Fruit fly (Drosophila melanogaster) whole organism, wandering third instar larva: ENCODE data around the gene hoip.

Experiments used
- Abd-B ChIP-seq: fragments of >200 bp; optimal IDR thresholded peaks from 2 replicates; lab custom pipeline; 2017; ENCODE audit warnings: missing biosample characterization, missing genetic modification characterization
- CG32264 ChIP-seq: fragments of 200-800 bp; sonication (Bioruptor generic); optimal IDR thresholded peaks from 2 replicates; lab custom pipeline; 2016; ENCODE audit warnings: missing biosample characterization, missing genetic modification characterization
- CG9705 ChIP-seq: fragments of 200-800 bp; sonication (Bioruptor generic); optimal IDR thresholded peaks from 2 replicates; lab custom pipeline; 2018; ENCODE audit warnings: missing biosample characterization, mild to moderate bottlenecking, missing genetic modification characterization
- Dfd ChIP-seq: fragments of >200 bp; optimal IDR thresholded peaks from 2 replicates; lab custom pipeline; 2017; ENCODE audit warnings: missing biosample characterization, missing genetic modification characterization
- Dif ChIP-seq: fragments of 200-275, 200-300 bp; sonication (Bioruptor generic); optimal IDR thresholded peaks from 2 replicates; lab custom pipeline; 2018; ENCODE audit warnings: missing biosample characterization, missing genetic modification characterization; ENCODE audit not compliant: partially characterized antibody
- GATAd ChIP-seq: sonication (Bioruptor generic); optimal IDR thresholded peaks from 2 replicates; lab custom pipeline; 2016; ENCODE audit warnings: missing biosample characterization, missing genetic modification characterization
- HLH106 ChIP-seq: fragments of 200-800 bp; optimal IDR thresholded peaks from 3 replicates; lab custom pipeline; 2019; ENCODE audit warnings: missing biosample characterization, mild to moderate bottlenecking, missing genetic modification characterization, moderate library complexity
- Hr78 ChIP-seq: fragments of >200 bp; optimal IDR thresholded peaks from 2 replicates; lab custom pipeline; 2017; ENCODE audit warnings: missing biosample characterization, missing genetic modification characterization
- Hr83 ChIP-seq: fragments of 200-300 bp; sonication (Bioruptor generic); optimal IDR thresholded peaks from 2 replicates; lab custom pipeline; 2016; ENCODE audit warnings: missing biosample characterization, mild to moderate bottlenecking, missing genetic modification characterization, moderate library complexity; ENCODE audit not compliant: poor library complexity, severe bottlenecking
- Jra ChIP-seq: sonication (Bioruptor generic); optimal IDR thresholded peaks from 2 replicates; lab custom pipeline; 2016; ENCODE audit warnings: missing biosample characterization, missing genetic modification characterization
- Mio ChIP-seq: sonication (Bioruptor generic); optimal IDR thresholded peaks from 2 replicates; lab custom pipeline; 2016; ENCODE audit warnings: missing biosample characterization, missing genetic modification characterization
- OdsH ChIP-seq: fragments of 200-800 bp; sonication (Bioruptor generic); optimal IDR thresholded peaks from 2 replicates; lab custom pipeline; 2016; ENCODE audit warnings: missing biosample characterization, mild to moderate bottlenecking, missing genetic modification characterization
- Rel ChIP-seq, 2 experiments: fragments of 200-800 bp; sonication (Bioruptor generic) in 1 of 2; optimal IDR thresholded peaks; 2 replicates in 1 of 2; 3 replicates in 1 of 2; lab custom pipeline; 2016 to 2019; ENCODE audit warnings: mild to moderate bottlenecking in 2 of 2, missing biosample characterization in 2 of 2, missing genetic modification characterization in 2 of 2, moderate library complexity in 1 of 2
- Sp1 ChIP-seq: fragments of 200-800 bp; sonication (Bioruptor generic); optimal IDR thresholded peaks from 3 replicates; lab custom pipeline; 2019; ENCODE audit warnings: missing biosample characterization, mild to moderate bottlenecking, missing genetic modification characterization, moderate library complexity
- Vsx2 ChIP-seq: fragments of 200-300, 225-300 bp; sonication (Bioruptor generic); optimal IDR thresholded peaks from 2 replicates; lab custom pipeline; 2018; ENCODE audit warnings: missing biosample characterization, missing genetic modification characterization; ENCODE audit not compliant: partially characterized antibody
- dl ChIP-seq, 2 experiments: fragments of 175-275, 200-275 bp in 1 of 2; fragments of 200-275 bp in 1 of 2; sonication (Bioruptor generic); optimal IDR thresholded peaks; lab custom pipeline; 2018; ENCODE audit warnings: mild to moderate bottlenecking in 2 of 2, missing biosample characterization in 2 of 2, missing genetic modification characterization in 2 of 2, moderate library complexity in 2 of 2; ENCODE audit not compliant: partially characterized antibody in 2 of 2, insufficient read depth in 1 of 2
- foxo ChIP-seq, 2 experiments: fragments of 200-800 bp; sonication (Bioruptor generic); optimal IDR thresholded peaks; 2 replicates in 1 of 2; 3 replicates in 1 of 2; lab custom pipeline; 2016 to 2017; ENCODE audit warnings: missing biosample characterization in 2 of 2, missing genetic modification characterization in 2 of 2
- h ChIP-seq: fragments of 200-800 bp; sonication (Bioruptor generic); optimal IDR thresholded peaks from 3 replicates; lab custom pipeline; 2016; ENCODE audit warnings: missing biosample characterization, mild to moderate bottlenecking, missing genetic modification characterization
- jim ChIP-seq: fragments of 175-275, 200-325 bp; sonication (Bioruptor generic); optimal IDR thresholded peaks from 2 replicates; lab custom pipeline; 2016; ENCODE audit warnings: missing biosample characterization, mild to moderate bottlenecking, missing genetic modification characterization
- pan ChIP-seq: fragments of >200 bp; optimal IDR thresholded peaks from 2 replicates; lab custom pipeline; 2017
- psq ChIP-seq: fragments of 200-800 bp; sonication (Bioruptor generic); optimal IDR thresholded peaks from 3 replicates; lab custom pipeline; 2017; ENCODE audit warnings: missing biosample characterization, mild to moderate bottlenecking, missing genetic modification characterization, moderate library complexity
- rgr ChIP-seq: fragments of 200-800 bp; sonication (Bioruptor generic); optimal IDR thresholded peaks from 3 replicates; lab custom pipeline; 2016; ENCODE audit warnings: missing biosample characterization, mild to moderate bottlenecking, missing genetic modification characterization
- sage ChIP-seq: fragments of 200-800 bp; sonication (Bioruptor generic); optimal IDR thresholded peaks from 2 replicates; lab custom pipeline; 2016; ENCODE audit warnings: missing biosample characterization, mild to moderate bottlenecking, missing genetic modification characterization
- sv ChIP-seq: fragments of 200-800 bp; sonication (Bioruptor generic); optimal IDR thresholded peaks from 3 replicates; lab custom pipeline; 2016; ENCODE audit warnings: missing biosample characterization, missing genetic modification characterization
- usp ChIP-seq: fragments of >200 bp; optimal IDR thresholded peaks from 2 replicates; lab custom pipeline; 2017; ENCODE audit warnings: missing biosample characterization, missing genetic modification characterization
- woc ChIP-seq: sonication (Bioruptor generic); optimal IDR thresholded peaks from 2 replicates; lab custom pipeline; 2016; ENCODE audit warnings: missing biosample characterization, mild to moderate bottlenecking, missing genetic modification characterization

Gene hoip

dm6 chr2L:9737803-9738202, 38.2 kb downstream of the hoip start:
- TF ChIP-seq h (GFP tag; lab: Kevin White, UChicago) = peak; percentile 14
- peak; percentile 17 for TF ChIP-seq rgr
- no peak for TF ChIP-seq sage (GFP tag; lab: Kevin White, UChicago)
- no peak for TF ChIP-seq Dif (GFP tag; lab: Kevin White, UChicago)
- peak; percentile 12 for TF ChIP-seq HLH106 (tag; lab: Kevin White, UChicago)
- no peak for TF ChIP-seq Abd-B (GFP tag; lab: Kevin White, UChicago)
- TF ChIP-seq Vsx2 (GFP tag; lab: Kevin White, UChicago) = no peak
- no peak for TF ChIP-seq usp (GFP tag; lab: Kevin White, UChicago)
- peak in 1 of 2 experiments; percentile 20 for TF ChIP-seq foxo (GFP tag; optimal IDR thresholded peaks at IDR 0.05; lab: Kevin White, UChicago)

DNA sequence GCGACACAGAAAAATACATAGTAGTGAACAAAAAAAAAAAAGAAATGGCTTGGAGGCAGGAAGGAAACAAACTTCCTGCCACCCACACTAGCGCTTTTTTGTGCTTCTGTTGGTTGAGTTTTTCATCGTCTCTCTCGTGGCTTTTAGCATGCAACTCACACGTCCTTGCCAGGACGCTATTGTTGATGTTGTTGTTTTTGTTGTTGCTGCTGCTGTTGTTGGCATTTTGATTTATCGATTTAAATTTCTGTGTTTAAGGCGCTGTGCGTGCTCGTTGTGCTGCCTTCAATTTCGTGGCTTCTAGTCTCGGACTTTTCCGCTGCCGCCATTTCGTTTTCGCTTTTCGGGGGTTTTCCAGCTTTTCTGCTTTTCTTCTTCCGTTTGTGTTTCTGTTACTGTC, 40.1 kb downstream of the hoip start:
- no peak for TF ChIP-seq GATAd (GFP tag; lab: Kevin White, UChicago)
- TF ChIP-seq Mio (GFP tag; lab: Kevin White, UChicago) = no peak
- peak; percentile 63 for TF ChIP-seq Dfd (GFP tag; lab: Kevin White, UChicago)

DNA sequence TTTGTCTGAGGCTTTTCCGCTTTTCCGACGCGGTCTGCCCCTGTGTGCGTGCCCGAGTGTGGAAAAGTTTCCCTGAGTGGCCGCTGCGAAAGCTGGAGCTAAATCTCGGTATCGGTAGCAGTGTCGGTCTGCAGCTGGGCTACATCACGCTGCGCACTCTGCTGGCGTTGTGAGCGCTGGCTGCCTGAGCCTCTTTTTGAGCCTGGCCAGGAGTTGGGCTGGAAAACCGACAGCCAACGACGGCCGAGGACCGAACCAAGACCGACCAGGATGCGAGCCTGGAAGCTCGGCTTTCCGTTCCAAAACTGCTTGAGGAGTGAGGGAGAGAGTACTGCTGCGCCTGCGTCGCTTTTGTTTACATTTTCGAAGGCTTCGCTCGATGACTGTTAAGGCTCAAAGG, 44.2 kb downstream of the hoip start:
- TF ChIP-seq CG9705 (GFP tag; lab: Kevin White, UChicago) = no peak
- TF ChIP-seq sv (GFP tag; lab: Kevin White, UChicago) = no peak
- TF ChIP-seq HLH106 (tag; lab: Kevin White, UChicago) = no peak
- no peak for TF ChIP-seq Hr83 (GFP tag; lab: Kevin White, UChicago)
- TF ChIP-seq pan (lab: Kevin White, UChicago) = no peak
- TF ChIP-seq dl (GFP tag; optimal IDR thresholded peaks at IDR 0.05; lab: Kevin White, UChicago; ENCODE audit: insufficient read depth in 1 of 2, partially characterized antibody in 2 of 2) = no peak
- no peak for TF ChIP-seq jim (GFP tag; lab: Kevin White, UChicago)
- no peak for TF ChIP-seq Jra (GFP tag; lab: Kevin White, UChicago)
- TF ChIP-seq woc = no peak
- no peak for TF ChIP-seq foxo (GFP tag; optimal IDR thresholded peaks at IDR 0.05; lab: Kevin White, UChicago)
- no peak for TF ChIP-seq Abd-B (GFP tag; lab: Kevin White, UChicago)
- no peak for TF ChIP-seq Rel (GFP tag; optimal IDR thresholded peaks at IDR 0.05; lab: Kevin White, UChicago)
- no peak for TF ChIP-seq Rel (tag; optimal IDR thresholded peaks at IDR 0.05; lab: Kevin White, UChicago)

DNA sequence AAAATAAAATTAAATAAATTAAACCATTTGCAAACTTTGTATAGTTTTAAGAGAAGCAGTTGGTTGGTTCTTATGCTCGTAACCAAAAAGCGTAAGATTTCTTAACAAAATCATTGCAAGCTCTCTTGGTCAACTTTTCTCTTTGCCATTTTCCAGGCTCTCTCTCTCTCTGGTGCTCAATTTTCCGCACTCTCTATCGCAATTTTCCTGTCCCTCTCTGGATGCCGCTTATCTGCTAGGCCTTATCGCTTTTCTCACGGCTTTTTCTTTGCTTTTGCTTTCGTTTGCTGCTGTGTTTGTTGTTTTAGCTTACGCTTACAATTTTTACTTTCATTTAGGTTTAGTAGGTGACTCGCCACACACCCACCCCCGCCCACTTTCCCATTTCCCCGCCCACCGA, 45.0 kb downstream of the hoip start:
- TF ChIP-seq Abd-B (GFP tag; lab: Kevin White, UChicago) = no peak
- no peak for TF ChIP-seq Sp1 (GFP tag; lab: Kevin White, UChicago)
- TF ChIP-seq Dif (GFP tag; lab: Kevin White, UChicago) = no peak
- no peak for TF ChIP-seq psq (GFP tag; lab: Kevin White, UChicago)
- no peak for TF ChIP-seq dl (GFP tag; optimal IDR thresholded peaks at IDR 0.05; lab: Kevin White, UChicago; ENCODE audit: insufficient read depth in 1 of 2, partially characterized antibody in 2 of 2)
- no peak for TF ChIP-seq Hr83 (GFP tag; lab: Kevin White, UChicago)
- TF ChIP-seq OdsH (GFP tag; lab: Kevin White, UChicago) = no peak
- TF ChIP-seq CG32264 (GFP tag; lab: Kevin White, UChicago) = no peak
- no peak for TF ChIP-seq usp (GFP tag; lab: Kevin White, UChicago)
- TF ChIP-seq Hr78 (GFP tag; lab: Kevin White, UChicago) = no peak
- no peak for TF ChIP-seq pan (lab: Kevin White, UChicago)

DNA sequence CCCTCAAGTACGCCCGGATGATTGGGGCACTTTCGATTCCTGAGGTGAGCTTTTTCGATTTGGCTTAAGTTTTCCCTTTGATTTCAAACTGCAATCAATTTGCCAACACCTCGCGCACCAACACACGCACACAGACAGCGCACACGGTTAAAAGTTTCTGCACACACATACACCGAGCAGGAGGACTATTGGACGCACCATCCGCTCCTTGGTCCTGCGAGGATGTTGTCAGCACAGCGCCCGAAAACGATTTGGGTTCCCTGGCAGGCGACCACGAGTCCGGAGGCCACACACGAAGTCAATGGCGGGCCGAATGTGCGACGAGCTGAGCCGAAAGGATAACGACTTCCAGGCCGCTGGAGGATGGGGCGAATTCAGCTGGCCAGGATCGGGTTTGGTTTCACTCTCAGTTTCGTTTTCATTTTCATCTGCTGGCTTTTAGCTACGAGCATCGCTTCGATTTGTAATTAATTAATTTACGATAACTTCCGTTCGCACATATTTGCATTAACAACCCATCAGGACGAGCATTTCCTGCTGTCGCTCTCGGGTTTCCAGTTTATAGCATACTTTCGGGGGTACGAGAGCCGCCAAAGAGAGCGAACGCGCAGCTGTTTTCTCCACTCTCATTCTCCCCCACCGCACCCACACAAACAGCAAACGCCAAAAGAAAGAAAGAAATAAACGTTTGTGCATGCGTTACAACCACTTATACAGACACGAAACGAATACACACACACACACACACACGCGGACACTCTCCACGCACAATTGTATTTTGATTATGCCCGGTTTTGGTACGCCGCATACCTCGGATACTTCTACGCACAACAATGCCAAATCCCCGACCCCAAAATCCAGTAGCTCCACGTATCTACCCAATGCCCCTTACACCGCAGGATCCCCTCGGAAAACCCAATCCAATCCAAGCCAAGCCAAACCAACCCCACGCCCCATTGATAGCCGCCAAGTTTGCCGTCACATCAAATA, 46.9 kb downstream of the hoip start, which contains the start of gene Nckx30C:
Gene Nckx30C, minus strand, starts transcription at position 260 of the 990 bp plus-strand sequence.
- TF ChIP-seq foxo (GFP tag; optimal IDR thresholded peaks at IDR 0.05; lab: Kevin White, UChicago) (no peak), Sp1 (GFP tag; lab: Kevin White, UChicago) (no peak), HLH106 (tag; lab: Kevin White, UChicago) (no peak), Jra (GFP tag; lab: Kevin White, UChicago) (no peak), sv (GFP tag; lab: Kevin White, UChicago) (no peak), Mio (GFP tag; lab: Kevin White, UChicago) (no peak), Dfd (GFP tag; lab: Kevin White, UChicago) (peak; percentile 41)
